Worm (Caenorhabditis elegans) whole organism, midembryonic: ENCODE measurements around the gene Y46G5A.47.

Experiments used
- cog-1 ChIP-seq: sonication (generic microtip); optimal IDR thresholded peaks from 2 replicates; lab custom pipeline; 2016; ENCODE audit warnings: missing genetic modification characterization, missing compliant biosample characterization
- flt-1 ChIP-seq: fragments of 200-800 bp; sonication (Bioruptor generic); IDR thresholded peaks from 2 replicates; pipeline ENCODE4 v1.3.6; 2022; ENCODE audit warnings: missing genetic modification characterization, missing compliant biosample characterization
- ztf-29 ChIP-seq: fragments of 200-800 bp; sonication (Bioruptor generic); IDR thresholded peaks from 2 replicates; pipeline ENCODE4 v1.3.6; 2022; ENCODE audit warnings: missing genetic modification reagents, missing genetic modification characterization, missing compliant biosample characterization

ce11 chrII:12799364-12799763 lies 5.7 kb downstream of the Y46G5A.47 start:
- no peak for TF ChIP-seq ztf-29 (GFP tag; lab: Robert Waterston, UW)
- peak; percentile 25; the same call in 1 of the 2 replicates for TF ChIP-seq flt-1 (GFP tag; lab: Robert Waterston, UW)
- TF ChIP-seq cog-1 (tag; lab: Kevin White, UChicago), result no peak
